Fruit fly (Drosophila melanogaster) whole organism, prepupa: ENCODE results near the gene SdhBL.

Source experiments
- Blimp-1 ChIP-seq: fragments of 200-800 bp; sonication (Bioruptor generic); optimal IDR thresholded peaks from 3 replicates; lab custom pipeline; 2017; ENCODE audit warnings: missing biosample characterization, missing genetic modification characterization, mild to moderate bottlenecking, moderate library complexity, missing genetic modification reagents
- CG10631 ChIP-seq: fragments of 200-800 bp; sonication (Bioruptor generic); optimal IDR thresholded peaks from 2 replicates; lab custom pipeline; 2016; ENCODE audit warnings: missing biosample characterization, missing genetic modification characterization
- CG10669 ChIP-seq: fragments of 200-800 bp; sonication (Bioruptor generic); optimal IDR thresholded peaks from 3 replicates; lab custom pipeline; 2018; ENCODE audit warnings: missing biosample characterization, mild to moderate bottlenecking, missing genetic modification characterization, moderate library complexity
- CG11294 ChIP-seq: fragments of 200-800 bp; sonication (Bioruptor generic); IDR thresholded peaks from 2 replicates; pipeline ENCODE4 v1.3.6; 2022; ENCODE audit warnings: missing biosample characterization, missing genetic modification characterization
- CG15336 ChIP-seq: fragments of 200-800 bp; sonication (Bioruptor generic); IDR thresholded peaks from 2 replicates; pipeline ENCODE4 v1.3.6; 2022; ENCODE audit warnings: missing biosample characterization, missing genetic modification characterization
- CG1621 ChIP-seq: fragments of 200-800 bp; sonication (Bioruptor generic); optimal IDR thresholded peaks from 3 replicates; lab custom pipeline; 2018; ENCODE audit warnings: missing biosample characterization, mild to moderate bottlenecking, missing genetic modification characterization
- CG31627 ChIP-seq: fragments of 200-800 bp; sonication (Bioruptor generic); optimal IDR thresholded peaks from 3 replicates; lab custom pipeline; 2016; ENCODE audit warnings: missing biosample characterization, missing genetic modification characterization
- CG34406 ChIP-seq: fragments of 200-800 bp; sonication (Bioruptor generic); optimal IDR thresholded peaks from 3 replicates; lab custom pipeline; 2016; ENCODE audit warnings: missing biosample characterization, missing genetic modification characterization
- CG3919 ChIP-seq: fragments of 200-800 bp; sonication (Bioruptor generic); optimal IDR thresholded peaks from 3 replicates; lab custom pipeline; 2016; ENCODE audit warnings: missing biosample characterization, missing genetic modification characterization
- CG6163 ChIP-seq: fragments of 200-800 bp; sonication (Bioruptor generic); IDR thresholded peaks from 3 replicates; pipeline ENCODE4 v1.3.6; 2022; ENCODE audit warnings: missing biosample characterization, missing genetic modification characterization
- CG6276 ChIP-seq: fragments of 200-800 bp; sonication (Bioruptor generic); optimal IDR thresholded peaks from 2 replicates; lab custom pipeline; 2017; ENCODE audit warnings: missing biosample characterization, mild to moderate bottlenecking, missing genetic modification characterization
- CG6792 ChIP-seq: fragments of 200-800 bp; sonication (Bioruptor generic); optimal IDR thresholded peaks from 3 replicates; lab custom pipeline; 2016; ENCODE audit warnings: missing biosample characterization, missing genetic modification characterization
- CG6808 ChIP-seq: fragments of 200-800 bp; sonication (Bioruptor generic); optimal IDR thresholded peaks from 3 replicates; lab custom pipeline; 2017; ENCODE audit warnings: missing biosample characterization, missing genetic modification characterization, mild to moderate bottlenecking, moderate library complexity, missing genetic modification reagents
- CG6854 ChIP-seq: fragments of 200-800 bp; sonication (Bioruptor generic); optimal IDR thresholded peaks from 2 replicates; lab custom pipeline; 2017; ENCODE audit warnings: missing biosample characterization, mild to moderate bottlenecking, missing genetic modification characterization
- CG7368 ChIP-seq: fragments of 200-800 bp; sonication (Bioruptor generic); optimal IDR thresholded peaks from 3 replicates; lab custom pipeline; 2016; ENCODE audit warnings: missing biosample characterization, missing genetic modification characterization
- CG8119 ChIP-seq: fragments of 200-800 bp; sonication (Bioruptor generic); IDR thresholded peaks from 3 replicates; pipeline ENCODE4 v1.3.6; 2022; ENCODE audit warnings: missing biosample characterization, missing genetic modification characterization
- CG8319 ChIP-seq: fragments of 200-800 bp; sonication (Bioruptor generic); optimal IDR thresholded peaks from 3 replicates; lab custom pipeline; 2016; ENCODE audit warnings: missing biosample characterization, missing genetic modification characterization
- CG8632 ChIP-seq: fragments of 200-800 bp; sonication (Bioruptor generic); optimal IDR thresholded peaks from 3 replicates; lab custom pipeline; 2016; ENCODE audit warnings: missing biosample characterization, missing genetic modification characterization
- Eip78C ChIP-seq: fragments of 200-800 bp; sonication (Bioruptor generic); peaks from one replicate; lab custom pipeline; 2016; ENCODE audit warnings: missing biosample characterization, missing genetic modification characterization
- Ets21C ChIP-seq: fragments of 200-800 bp; sonication (Bioruptor generic); optimal IDR thresholded peaks from 3 replicates; lab custom pipeline; 2016; ENCODE audit warnings: missing biosample characterization, missing genetic modification characterization
- Hr38 ChIP-seq: sonication (Bioruptor generic); optimal IDR thresholded peaks from 2 replicates; lab custom pipeline; 2016; ENCODE audit warnings: missing biosample characterization, missing genetic modification characterization
- Lpt ChIP-seq: fragments of 200-800 bp; sonication (Bioruptor generic); optimal IDR thresholded peaks from 3 replicates; lab custom pipeline; 2016; ENCODE audit warnings: missing biosample characterization, missing genetic modification characterization
- Met ChIP-seq: fragments of 200-800 bp; sonication (Bioruptor generic); optimal IDR thresholded peaks from 3 replicates; lab custom pipeline; 2016; ENCODE audit warnings: missing biosample characterization, missing genetic modification characterization
- OdsH ChIP-seq: fragments of 200-800 bp; sonication (Bioruptor generic); optimal IDR thresholded peaks from 3 replicates; lab custom pipeline; 2016; ENCODE audit warnings: missing biosample characterization, missing genetic modification characterization
- Smox ChIP-seq: fragments of 200-800 bp; sonication (Bioruptor generic); optimal IDR thresholded peaks from 3 replicates; lab custom pipeline; 2016; ENCODE audit warnings: missing biosample characterization, missing genetic modification characterization
- Sox15 ChIP-seq: fragments of 200-800 bp; sonication (Bioruptor generic); optimal IDR thresholded peaks from 3 replicates; lab custom pipeline; 2016; ENCODE audit warnings: missing biosample characterization, missing genetic modification characterization
- achi ChIP-seq: fragments of 200-800 bp; sonication (Bioruptor generic); optimal IDR thresholded peaks from 3 replicates; lab custom pipeline; 2016; ENCODE audit warnings: missing biosample characterization, missing genetic modification characterization
- cyc ChIP-seq: fragments of 200-800 bp; sonication (Bioruptor generic); optimal IDR thresholded peaks from 3 replicates; lab custom pipeline; 2016; ENCODE audit warnings: missing biosample characterization, missing genetic modification characterization
- dac ChIP-seq: fragments of 200-800 bp; sonication (Bioruptor generic); optimal IDR thresholded peaks from 2 replicates; lab custom pipeline; 2017; ENCODE audit warnings: missing biosample characterization, mild to moderate bottlenecking, missing genetic modification characterization
- dsx ChIP-seq: fragments of 200-800 bp; optimal IDR thresholded peaks from 3 replicates; lab custom pipeline; 2019; ENCODE audit warnings: missing biosample characterization, mild to moderate bottlenecking, missing genetic modification characterization, moderate library complexity; ENCODE audit not compliant: poor library complexity, severe bottlenecking
- eg ChIP-seq: fragments of 200-800 bp; sonication (Bioruptor generic); IDR thresholded peaks from 3 replicates; pipeline ENCODE4 v1.3.6; 2022; ENCODE audit warnings: missing biosample characterization, missing genetic modification characterization
- esn ChIP-seq: fragments of 200-800 bp; sonication (Bioruptor generic); optimal IDR thresholded peaks from 2 replicates; lab custom pipeline; 2016; ENCODE audit warnings: missing biosample characterization, mild to moderate bottlenecking, missing genetic modification characterization, moderate library complexity
- fkh ChIP-seq: fragments of 200-800 bp; sonication (Bioruptor generic); optimal IDR thresholded peaks from 3 replicates; lab custom pipeline; 2017; ENCODE audit warnings: missing biosample characterization, mild to moderate bottlenecking, missing genetic modification characterization, moderate library complexity
- lz ChIP-seq: fragments of 200-800 bp; sonication (Bioruptor generic); optimal IDR thresholded peaks from 3 replicates; lab custom pipeline; 2016; ENCODE audit warnings: missing biosample characterization, missing genetic modification characterization
- salr ChIP-seq, 2 experiments: fragments of 200-800 bp; sonication (Bioruptor generic); optimal IDR thresholded peaks; 3 replicates each; lab custom pipeline; 2016 to 2018; ENCODE audit warnings: missing biosample characterization in 2 of 2, missing genetic modification characterization in 2 of 2, mild to moderate bottlenecking in 1 of 2
- spab ChIP-seq: fragments of 200-800 bp; sonication (Bioruptor generic); optimal IDR thresholded peaks from 2 replicates; lab custom pipeline; 2017; ENCODE audit warnings: missing biosample characterization, mild to moderate bottlenecking, missing genetic modification characterization, missing genetic modification reagents
- ss ChIP-seq, 2 experiments: fragments of 200-800 bp; sonication (Bioruptor generic); optimal IDR thresholded peaks; 2 replicates in 1 of 2; 3 replicates in 1 of 2; lab custom pipeline; 2017 to 2018; ENCODE audit warnings: mild to moderate bottlenecking in 2 of 2, missing biosample characterization in 2 of 2, missing genetic modification characterization in 2 of 2, moderate library complexity in 1 of 2
- svp ChIP-seq: fragments of 200-800 bp; sonication (Bioruptor generic); peaks from one replicate; lab custom pipeline; 2016; ENCODE audit warnings: missing biosample characterization, missing genetic modification characterization
- topi ChIP-seq: fragments of 200-800 bp; sonication (Bioruptor generic); optimal IDR thresholded peaks from 3 replicates; lab custom pipeline; 2016; ENCODE audit warnings: missing biosample characterization, missing genetic modification characterization

SdhBL gene

DNA sequence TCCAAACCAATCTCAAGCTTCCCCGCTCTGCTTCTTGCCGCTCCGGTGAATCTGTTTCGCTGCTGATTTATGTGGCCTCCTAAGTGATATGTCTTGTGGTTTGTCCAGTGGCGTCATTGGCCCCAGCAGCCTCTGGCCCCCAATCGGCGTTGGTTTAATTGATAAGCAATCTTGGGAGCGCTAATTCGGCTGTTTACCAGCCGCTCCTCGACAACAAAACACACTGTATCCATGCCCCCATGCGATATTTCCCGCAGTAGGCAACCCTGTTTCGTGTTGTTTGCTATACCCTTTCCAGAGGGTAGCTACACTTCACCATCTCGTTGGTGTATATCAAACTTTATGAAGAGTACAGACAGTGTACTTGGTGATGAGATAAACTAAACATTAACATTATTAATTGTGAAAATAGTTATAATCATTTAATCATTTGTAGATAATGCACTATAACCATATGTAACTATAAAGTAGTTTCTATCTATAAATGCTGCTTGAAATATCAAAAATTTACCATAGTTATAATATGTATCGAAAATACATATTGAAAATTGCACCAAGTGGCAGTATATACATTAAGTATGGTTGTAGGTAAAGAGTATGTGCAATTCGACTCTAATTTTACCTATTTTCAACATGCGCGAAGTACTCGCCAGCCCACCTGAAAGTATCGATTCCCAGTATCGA, 45.8 kb upstream of the SdhBL start, which contains the start of gene shop (continued):
- peak; percentile 77 to 85 for TF ChIP-seq ss (GFP tag; optimal IDR thresholded peaks at IDR 0.05; lab: Kevin White, UChicago)
- TF ChIP-seq Blimp-1 (GFP tag; lab: Kevin White, UChicago) = peak; percentile 73
- peak; percentile 87 for TF ChIP-seq CG3919 (GFP tag; lab: Kevin White, UChicago)
- TF ChIP-seq Sox15 (GFP tag; lab: Kevin White, UChicago) = peak; percentile 83
- TF ChIP-seq CG6854 (GFP tag; lab: Kevin White, UChicago) = peak; percentile 58
- TF ChIP-seq CG11294 (GFP tag; lab: Robert Waterston, UW) = peak; percentile 44; the same call in 1 of the 2 replicates
- TF ChIP-seq CG15336 = peak; percentile 75
- TF ChIP-seq fkh (GFP tag; lab: Kevin White, UChicago) = peak; percentile 83
- TF ChIP-seq dsx (GFP tag; lab: Kevin White, UChicago) = peak; percentile 82
- peak; percentile 90 for TF ChIP-seq CG34406 (GFP tag; lab: Kevin White, UChicago)
- TF ChIP-seq CG10669 (GFP tag; lab: Kevin White, UChicago) = peak; percentile 87
- peak; percentile 87 for TF ChIP-seq cyc (GFP tag; lab: Kevin White, UChicago)
- TF ChIP-seq CG8319 (GFP tag; lab: Kevin White, UChicago) = peak; percentile 73
- TF ChIP-seq Ets21C (GFP tag; lab: Kevin White, UChicago) = peak; percentile 82

DNA sequence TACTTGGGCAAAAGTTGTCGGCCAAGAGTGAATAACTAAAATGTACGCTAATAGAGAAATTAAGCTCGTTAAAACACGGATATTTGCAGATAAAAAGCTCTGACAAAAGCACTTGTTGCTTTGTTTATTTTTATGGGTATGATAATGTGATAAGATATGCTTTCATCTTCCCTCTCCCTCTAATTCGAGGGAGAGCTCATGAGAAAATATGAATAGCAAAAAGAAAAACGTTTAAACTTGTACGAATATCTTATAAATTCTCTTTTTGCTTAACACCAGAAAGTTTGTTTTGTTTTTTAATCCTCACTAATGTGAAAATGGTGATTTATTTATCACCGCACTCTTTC, 45.3 kb upstream of the SdhBL start:
- TF ChIP-seq CG6792 (GFP tag; lab: Kevin White, UChicago) = no peak
- TF ChIP-seq salr (GFP tag; optimal IDR thresholded peaks at IDR 0.05; lab: Kevin White, UChicago) = no peak
- TF ChIP-seq fkh (GFP tag; lab: Kevin White, UChicago) = peak; percentile 77
- TF ChIP-seq CG8119 (GFP tag; lab: Robert Waterston, UW) = 0 out of 3 replicates have a peak, but pooled peaks have one; percentile 2
- TF ChIP-seq CG6854 (GFP tag; lab: Kevin White, UChicago) = no peak
- TF ChIP-seq OdsH (GFP tag; lab: Kevin White, UChicago) = no peak

DNA sequence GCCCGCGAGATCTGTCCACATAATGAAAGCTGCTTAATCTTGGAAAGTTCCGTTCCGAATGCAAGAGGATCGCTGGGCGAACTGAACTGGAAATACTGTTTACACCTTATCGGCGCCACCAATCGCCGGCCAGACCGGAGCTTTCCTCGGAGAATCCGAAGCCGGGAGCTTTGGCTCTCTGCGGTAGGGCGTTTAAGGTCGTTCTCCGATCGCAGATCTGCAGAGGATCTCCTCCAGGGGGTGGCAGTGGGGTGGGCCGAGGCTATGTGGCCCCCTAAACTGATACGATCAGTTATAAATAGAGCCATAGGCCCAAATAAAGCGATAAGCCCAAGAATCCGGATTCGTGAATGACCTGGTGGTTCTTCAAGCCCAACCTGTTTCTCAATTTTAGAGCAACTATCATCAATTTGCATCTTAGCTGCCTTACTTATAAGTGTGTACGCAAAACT, 36.9 kb upstream of the SdhBL start, which contains the start of gene CG7322:
Gene CG7322, minus strand, starts transcription at position 402 of the 452 bp plus-strand sequence.
- TF ChIP-seq CG8632 = no peak
- peak; percentile 32 for TF ChIP-seq Eip78C (GFP tag; lab: Kevin White, UChicago)
- no peak for TF ChIP-seq CG7368
- TF ChIP-seq CG6276 (GFP tag; lab: Kevin White, UChicago) = no peak
- no peak for TF ChIP-seq dac (GFP tag; lab: Kevin White, UChicago)
- no peak for TF ChIP-seq spab (GFP tag; lab: Kevin White, UChicago)
- peak; percentile 6 for TF ChIP-seq CG6854 (GFP tag; lab: Kevin White, UChicago)
- TF ChIP-seq CG6163 = no peak
- no peak for TF ChIP-seq Lpt (GFP tag; lab: Kevin White, UChicago)
- TF ChIP-seq eg (GFP tag; lab: Robert Waterston, UW) = no peak
- no peak for TF ChIP-seq CG3919 (GFP tag; lab: Kevin White, UChicago)
- peak; percentile 98 for TF ChIP-seq svp (GFP tag; lab: Kevin White, UChicago)
- no peak for TF ChIP-seq Hr38 (GFP tag; lab: Kevin White, UChicago)
- TF ChIP-seq topi (GFP tag; lab: Kevin White, UChicago) = no peak
- no peak for TF ChIP-seq OdsH (GFP tag; lab: Kevin White, UChicago)
- peak; percentile 49 for TF ChIP-seq CG1621 (tag; lab: Kevin White, UChicago)
- no peak for TF ChIP-seq CG6808

DNA sequence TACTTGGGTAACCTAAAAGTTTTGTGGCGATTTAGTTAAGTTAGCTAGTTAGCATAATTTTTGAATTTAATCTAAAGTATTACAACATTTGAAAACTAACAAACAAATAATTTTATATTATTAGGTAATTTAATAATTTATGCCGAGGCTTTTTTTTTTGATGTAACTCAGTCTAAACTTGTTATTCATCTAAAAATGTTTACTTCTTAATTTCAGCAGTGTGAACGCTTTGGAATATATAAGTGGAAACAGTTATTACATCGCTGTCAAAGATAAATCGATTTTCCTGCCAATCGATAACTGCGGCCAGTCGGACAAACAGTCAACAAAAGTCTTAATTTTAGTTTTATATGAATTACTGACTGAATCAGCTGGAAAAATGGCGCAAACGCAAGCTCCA, 36.3 kb upstream of the SdhBL start, which contains the start of gene Usp39:
Gene Usp39, plus strand, starts transcription at position 288 of the 400 bp plus-strand sequence.
- TF ChIP-seq CG34406 (GFP tag; lab: Kevin White, UChicago) = no peak
- peak; percentile 31 for TF ChIP-seq CG31627 (GFP tag; lab: Kevin White, UChicago)
- peak; percentile 5 for TF ChIP-seq cyc (GFP tag; lab: Kevin White, UChicago)
- TF ChIP-seq CG7368 = no peak
- peak; percentile 33 for TF ChIP-seq esn (GFP tag; lab: Kevin White, UChicago)
- TF ChIP-seq CG10631 (GFP tag; lab: Kevin White, UChicago) = no peak
- TF ChIP-seq eg (GFP tag; lab: Robert Waterston, UW) = no peak
- TF ChIP-seq lz (GFP tag; lab: Kevin White, UChicago) = peak; percentile 10
- TF ChIP-seq Met = no peak
- no peak for TF ChIP-seq salr (GFP tag; optimal IDR thresholded peaks at IDR 0.05; lab: Kevin White, UChicago)
- TF ChIP-seq achi (GFP tag; lab: Kevin White, UChicago) = peak; percentile 83
- TF ChIP-seq Smox (GFP tag; lab: Kevin White, UChicago) = no peak
